Worm (Caenorhabditis elegans) whole organism, L3 larva: Measurements from ENCODE around the gene egl-38.
A peak's percentile ranks its signal among the peaks of the same experiment; 100 is the strongest.

Experiments
- R02D3.7 ChIP-seq: fragments of 150-350 bp; optimal IDR thresholded peaks from 2 replicates; lab custom pipeline; 2014; ENCODE audit warnings: missing biosample characterization, missing genetic modification characterization
- ZK546.5 ChIP-seq: sonication (generic microtip); optimal IDR thresholded peaks from 2 replicates; lab custom pipeline; 2017; ENCODE audit warnings: missing biosample characterization, missing genetic modification characterization
- aly-2 ChIP-seq: fragments of 150-350 bp; optimal IDR thresholded peaks from 2 replicates; lab custom pipeline; 2014; ENCODE audit warnings: missing biosample characterization, missing genetic modification characterization
- ama-1 ChIP-seq: fragments of 150-350 bp; optimal IDR thresholded peaks from 2 replicates; lab custom pipeline; 2018
- ceh-16 ChIP-seq: sonication (generic microtip); optimal IDR thresholded peaks from 2 replicates; lab custom pipeline; 2017; ENCODE audit warnings: missing biosample characterization, missing genetic modification characterization
- ceh-28 ChIP-seq: fragments of 150-350 bp; optimal IDR thresholded peaks from 2 replicates; lab custom pipeline; 2014; ENCODE audit warnings: missing biosample characterization, missing genetic modification reagents, missing genetic modification characterization
- ceh-82 ChIP-seq: fragments of 150-350 bp; optimal IDR thresholded peaks from 2 replicates; lab custom pipeline; 2014; ENCODE audit warnings: missing biosample characterization, missing genetic modification characterization
- daf-12 ChIP-seq: fragments of 150-350 bp; optimal IDR thresholded peaks from 2 replicates; lab custom pipeline; 2014; ENCODE audit warnings: missing biosample characterization, missing genetic modification reagents, missing genetic modification characterization
- egl-27 ChIP-seq: sonication (generic microtip); optimal IDR thresholded peaks from 4 replicates; lab custom pipeline; 2017; ENCODE audit warnings: missing biosample characterization, missing genetic modification reagents, missing genetic modification characterization
- egl-5 ChIP-seq: fragments of 150-350 bp; optimal IDR thresholded peaks from 2 replicates; lab custom pipeline; 2017; ENCODE audit warnings: missing biosample characterization, missing genetic modification reagents, missing genetic modification characterization, inconsistent platforms
- elt-1 ChIP-seq: fragments of 150-350 bp; optimal IDR thresholded peaks from 2 replicates; lab custom pipeline; 2014; ENCODE audit warnings: missing biosample characterization, missing genetic modification characterization
- elt-2 ChIP-seq: sonication (generic microtip); optimal IDR thresholded peaks from 2 replicates; lab custom pipeline; 2016; ENCODE audit warnings: missing genetic modification reagents, mild to moderate bottlenecking, missing genetic modification characterization, missing compliant biosample characterization
- elt-3 ChIP-seq, 3 experiments: fragments of 150-350 bp in 1 of 3; sonication (generic microtip) in 2 of 3; optimal IDR thresholded peaks; 2 replicates in 2 of 3; 4 replicates in 1 of 3; lab custom pipeline; 2014 to 2017; ENCODE audit warnings: missing biosample characterization in 3 of 3, missing genetic modification characterization in 3 of 3
- fkh-10 ChIP-seq: sonication (generic microtip); optimal IDR thresholded peaks from 2 replicates; lab custom pipeline; 2017; ENCODE audit warnings: missing biosample characterization, missing genetic modification reagents, missing genetic modification characterization
- fkh-2 ChIP-seq: fragments of 150-350 bp; optimal IDR thresholded peaks from 2 replicates; lab custom pipeline; 2014; ENCODE audit warnings: missing biosample characterization, missing genetic modification reagents, missing genetic modification characterization
- fos-1 ChIP-seq: fragments of 150-350 bp; optimal IDR thresholded peaks from 2 replicates; lab custom pipeline; 2014; ENCODE audit warnings: missing biosample characterization, missing genetic modification characterization
- hmg-11 ChIP-seq: sonication (generic microtip); optimal IDR thresholded peaks from 2 replicates; lab custom pipeline; 2016; ENCODE audit warnings: missing genetic modification characterization, missing compliant biosample characterization
- jun-1 ChIP-seq: fragments of 150-350 bp; optimal IDR thresholded peaks from 2 replicates; lab custom pipeline; 2014; ENCODE audit warnings: missing biosample characterization, missing genetic modification reagents, missing genetic modification characterization
- lin-15B ChIP-seq: fragments of 150-350 bp; optimal IDR thresholded peaks from 2 replicates; lab custom pipeline; 2014; ENCODE audit warnings: missing biosample characterization, missing genetic modification characterization
- lin-39 ChIP-seq: fragments of 150-350 bp; optimal IDR thresholded peaks from 2 replicates; lab custom pipeline; 2018; ENCODE audit warnings: missing biosample characterization, missing genetic modification reagents, missing genetic modification characterization
- lsy-12 ChIP-seq: sonication (generic microtip); optimal IDR thresholded peaks from 2 replicates; lab custom pipeline; 2016; ENCODE audit warnings: mild to moderate bottlenecking, missing genetic modification characterization, missing compliant biosample characterization
- mdl-1 ChIP-seq: fragments of 150-350 bp; optimal IDR thresholded peaks from 2 replicates; lab custom pipeline; 2014; ENCODE audit warnings: missing biosample characterization, missing genetic modification characterization
- nfya-1 ChIP-seq: sonication (generic microtip); optimal IDR thresholded peaks from 2 replicates; lab custom pipeline; 2017; ENCODE audit warnings: missing genetic modification characterization, mild to moderate bottlenecking, missing compliant biosample characterization, antibody characterized with exemption, moderate library complexity; ENCODE audit not compliant: insufficient read depth
- nhr-11 ChIP-seq: fragments of 150-350 bp; optimal IDR thresholded peaks from 2 replicates; lab custom pipeline; 2014; ENCODE audit warnings: missing biosample characterization, missing genetic modification characterization
- nhr-12 ChIP-seq: fragments of 150-350 bp; optimal IDR thresholded peaks from 2 replicates; lab custom pipeline; 2014; ENCODE audit warnings: missing biosample characterization, missing genetic modification characterization
- nhr-23 ChIP-seq: fragments of 150-350 bp; optimal IDR thresholded peaks from 2 replicates; lab custom pipeline; 2014; ENCODE audit warnings: missing biosample characterization, missing genetic modification reagents, missing genetic modification characterization
- nhr-237 ChIP-seq: fragments of 150-350 bp; optimal IDR thresholded peaks from 2 replicates; lab custom pipeline; 2014; ENCODE audit warnings: missing biosample characterization, missing genetic modification characterization
- nhr-25 ChIP-seq: sonication (generic microtip); optimal IDR thresholded peaks from 2 replicates; lab custom pipeline; 2017; ENCODE audit warnings: missing biosample characterization, missing genetic modification characterization
- nhr-28 ChIP-seq: fragments of 150-350 bp; optimal IDR thresholded peaks from 2 replicates; lab custom pipeline; 2014; ENCODE audit warnings: missing biosample characterization, missing genetic modification characterization
- nhr-43 ChIP-seq: sonication (generic microtip); optimal IDR thresholded peaks from 2 replicates; lab custom pipeline; 2016; ENCODE audit warnings: mild to moderate bottlenecking, missing genetic modification characterization, missing compliant biosample characterization; ENCODE audit not compliant: poor library complexity, severe bottlenecking
- nhr-67 ChIP-seq: fragments of 150-350 bp; optimal IDR thresholded peaks from 2 replicates; lab custom pipeline; 2014; ENCODE audit warnings: missing biosample characterization, missing genetic modification characterization
- nhr-76 ChIP-seq: fragments of 150-350 bp; sonication (generic microtip); optimal IDR thresholded peaks from 5 replicates; lab custom pipeline; 2014; ENCODE audit warnings: missing biosample characterization, missing genetic modification characterization
- nhr-77 ChIP-seq: fragments of 150-350 bp; optimal IDR thresholded peaks from 2 replicates; lab custom pipeline; 2014; ENCODE audit warnings: missing biosample characterization, missing genetic modification characterization
- pha-4 ChIP-seq: fragments of 150-350 bp; optimal IDR thresholded peaks from 2 replicates; lab custom pipeline; 2014; ENCODE audit warnings: missing biosample characterization, missing genetic modification reagents, missing genetic modification characterization
- pqm-1 ChIP-seq: fragments of 150-350 bp; optimal IDR thresholded peaks from 2 replicates; lab custom pipeline; 2017; ENCODE audit warnings: missing biosample characterization, missing genetic modification characterization, inconsistent platforms
- sea-2 ChIP-seq: fragments of 150-350 bp; sonication (generic microtip); optimal IDR thresholded peaks from 4 replicates; lab custom pipeline; 2014; ENCODE audit warnings: missing biosample characterization, missing genetic modification reagents, missing genetic modification characterization
- skn-1 ChIP-seq: fragments of 150-350 bp; optimal IDR thresholded peaks from 2 replicates; lab custom pipeline; 2014; ENCODE audit warnings: missing biosample characterization, missing genetic modification characterization
- snpc-4 ChIP-seq: fragments of 150-350 bp; optimal IDR thresholded peaks from 2 replicates; lab custom pipeline; 2014; ENCODE audit warnings: missing biosample characterization, missing genetic modification characterization
- tbx-2 ChIP-seq: sonication (generic microtip); optimal IDR thresholded peaks from 2 replicates; lab custom pipeline; 2016; ENCODE audit warnings: mild to moderate bottlenecking, missing genetic modification characterization, missing compliant biosample characterization
- unc-39 ChIP-seq: sonication (generic microtip); optimal IDR thresholded peaks from 4 replicates; lab custom pipeline; 2017; ENCODE audit warnings: missing biosample characterization, missing genetic modification characterization
- unc-62 ChIP-seq: fragments of 150-350 bp; sonication (generic microtip); optimal IDR thresholded peaks from 4 replicates; lab custom pipeline; 2014; ENCODE audit warnings: missing biosample characterization, missing genetic modification reagents, missing genetic modification characterization
- zag-1 ChIP-seq: fragments of 150-350 bp; optimal IDR thresholded peaks from 2 replicates; lab custom pipeline; 2014; ENCODE audit warnings: missing biosample characterization, missing genetic modification characterization
- ztf-11 ChIP-seq: fragments of 150-350 bp; optimal IDR thresholded peaks from 2 replicates; lab custom pipeline; 2014; ENCODE audit warnings: missing biosample characterization, missing genetic modification characterization
- ztf-4 ChIP-seq: fragments of 150-350 bp; optimal IDR thresholded peaks from 2 replicates; lab custom pipeline; 2014; ENCODE audit warnings: missing biosample characterization, missing genetic modification characterization

Gene egl-38

ce11 chrIV:10129957-10130356, 19.6 kb upstream of the egl-38 start, which contains the start of gene glt-3:
Gene glt-3, plus strand, starts transcription at chrIV:10130257.
- no peak for TF ChIP-seq lin-15B (tag; lab: Kevin White, UChicago)
- TF ChIP-seq pha-4 (tag; lab: Kevin White, UChicago), result no peak
- TF ChIP-seq pqm-1, result no peak
- TF ChIP-seq egl-27, result no peak
- TF ChIP-seq R02D3.7 (tag; lab: Kevin White, UChicago), result no peak
- no peak for TF ChIP-seq unc-39 (tag; lab: Kevin White, UChicago)
- no peak for TF ChIP-seq sea-2 (GFP tag; lab: Kevin White, UChicago)
- TF ChIP-seq hmg-11 (tag; lab: Kevin White, UChicago), result no peak
- no peak for TF ChIP-seq nhr-25
- no peak for TF ChIP-seq ceh-28 (tag; lab: Kevin White, UChicago)
- no peak for TF ChIP-seq elt-2
- no peak for TF ChIP-seq mdl-1 (tag; lab: Kevin White, UChicago)

ce11 chrIV:10128906-10129386, 18.6 kb upstream of the egl-38 start, which contains the start of the genes gtbp-1 and K08F4.3:
Gene gtbp-1, minus strand, starts transcription at chrIV:10128956.
Gene K08F4.3, plus strand, starts transcription at chrIV:10129257.
- TF ChIP-seq aly-2 (tag; lab: Kevin White, UChicago) (no peak), ama-1 (peak; percentile 23), ZK546.5 (tag; lab: Kevin White, UChicago) (peak; percentile 51), tbx-2 (no peak), skn-1 (tag; lab: Kevin White, UChicago) (no peak), lin-15B (tag; lab: Kevin White, UChicago) (peak; percentile 94), fkh-10 (GFP tag; lab: Kevin White, UChicago) (no peak), pha-4 (tag; lab: Kevin White, UChicago) (peak; percentile 88), lsy-12 (tag; lab: Kevin White, UChicago) (no peak), nhr-237 (no peak), ceh-16 (tag; lab: Kevin White, UChicago) (no peak), fkh-2 (tag; lab: Kevin White, UChicago) (no peak), jun-1 (tag; lab: Kevin White, UChicago) (no peak), unc-62 (GFP tag; lab: Kevin White, UChicago) (no peak), nhr-77 (tag; lab: Kevin White, UChicago) (no peak), elt-2 (peak; percentile 46), snpc-4 (peak; percentile 42), nhr-67 (tag; lab: Kevin White, UChicago) (no peak), pqm-1 (peak; percentile 28), nhr-43 (tag; lab: Kevin White, UChicago) (peak; percentile 28), nhr-28 (tag; lab: Kevin White, UChicago) (no peak), elt-3 (tag; optimal IDR thresholded peaks at IDR 0.05; lab: Kevin White, UChicago) (peak in 1 of 3 experiments; percentile 12), ceh-82 (peak; percentile 20), nhr-76 (tag; lab: Kevin White, UChicago) (no peak), ztf-11 (tag; lab: Kevin White, UChicago) (no peak), nhr-12 (no peak), egl-27 (no peak), egl-5 (tag; lab: Kevin White, UChicago) (peak; percentile 94), nhr-11 (tag; lab: Kevin White, UChicago) (no peak), mdl-1 (tag; lab: Kevin White, UChicago) (no peak), ztf-4 (no peak), nhr-23 (no peak), nfya-1 (tag; lab: Kevin White, UChicago) (peak; percentile 90), lin-39 (tag; lab: Kevin White, UChicago) (peak; percentile 77), fos-1 (no peak), elt-1 (tag; lab: Kevin White, UChicago) (no peak), zag-1 (tag; lab: Kevin White, UChicago) (no peak), daf-12 (no peak), R02D3.7 (tag; lab: Kevin White, UChicago) (peak; percentile 20), nhr-25 (peak; percentile 81)
- TF ChIP-seq, all 47 proteins: peak for 15
